Worm (Caenorhabditis elegans) whole organism, early embryonic: ENCODE data around the gene Y47D3A.14.

ENCODE experiments used
- B0310.2 ChIP-seq: sonication (generic microtip); optimal IDR thresholded peaks from 2 replicates; lab custom pipeline; 2016; ENCODE audit warnings: mild to moderate bottlenecking, missing genetic modification characterization, missing compliant biosample characterization
- F13C5.2 ChIP-seq: sonication (generic microtip); optimal IDR thresholded peaks from 2 replicates; lab custom pipeline; 2017; ENCODE audit warnings: mild to moderate bottlenecking, missing genetic modification characterization, inconsistent platforms, missing compliant biosample characterization
- aly-1 ChIP-seq: sonication (generic microtip); optimal IDR thresholded peaks from 2 replicates; lab custom pipeline; 2016; ENCODE audit warnings: missing genetic modification characterization, missing compliant biosample characterization
- ama-1 ChIP-seq: fragments of 150-350 bp; optimal IDR thresholded peaks from 2 replicates; lab custom pipeline; 2014
- ceh-13 ChIP-seq: fragments of 200-800 bp; sonication (Bioruptor generic); optimal IDR thresholded peaks from 2 replicates; lab custom pipeline; 2018; ENCODE audit warnings: mild to moderate bottlenecking, missing genetic modification characterization, missing compliant biosample characterization
- ets-7 ChIP-seq: sonication (generic microtip); optimal IDR thresholded peaks from 2 replicates; lab custom pipeline; 2016; ENCODE audit warnings: missing genotype, missing genetic modification characterization, missing compliant biosample characterization
- flt-1 ChIP-seq: fragments of 200-800 bp; sonication (Bioruptor generic); IDR thresholded peaks from 2 replicates; pipeline ENCODE4 v1.3.6; 2022; ENCODE audit warnings: missing genetic modification characterization, missing compliant biosample characterization
- hmbx-1 ChIP-seq: sonication (generic microtip); optimal IDR thresholded peaks from 2 replicates; lab custom pipeline; 2016; ENCODE audit warnings: mild to moderate bottlenecking, missing genetic modification characterization, missing compliant biosample characterization
- pes-1 ChIP-seq: fragments of 200-800 bp; sonication (Bioruptor generic); IDR thresholded peaks from 2 replicates; pipeline ENCODE4 v1.3.6; 2022; ENCODE audit warnings: missing genetic modification reagents, missing genetic modification characterization, missing compliant biosample characterization
- scrt-1 ChIP-seq: fragments of 200-800 bp; sonication (Bioruptor generic); IDR thresholded peaks from 2 replicates; pipeline ENCODE4 v1.3.6; 2022; ENCODE audit warnings: missing genetic modification characterization, missing compliant biosample characterization
- tbx-11 ChIP-seq: fragments of 200-800 bp; sonication (Bioruptor generic); IDR thresholded peaks from 2 replicates; pipeline ENCODE4 v1.3.6; 2022; ENCODE audit warnings: missing genetic modification characterization, missing compliant biosample characterization
- tra-4 ChIP-seq: sonication (generic microtip); optimal IDR thresholded peaks from 2 replicates; lab custom pipeline; 2017; ENCODE audit warnings: missing genetic modification characterization, missing compliant biosample characterization

ce11 chrIII:11202992-11203391 lies 33.7 kb downstream of the Y47D3A.14 start:
- TF ChIP-seq ama-1 (lab: Kevin White, UChicago) (no peak), scrt-1 (GFP tag; lab: Robert Waterston, UW) (no peak), tbx-11 (GFP tag; lab: Robert Waterston, UW) (no peak), flt-1 (GFP tag; lab: Robert Waterston, UW) (no peak), B0310.2 (no peak), ceh-13 (GFP tag; lab: Kevin White, UChicago) (no peak), aly-1 (tag; lab: Kevin White, UChicago) (no peak), hmbx-1 (tag; lab: Kevin White, UChicago) (no peak), F13C5.2 (tag; lab: Kevin White, UChicago) (no peak), ets-7 (tag; lab: Kevin White, UChicago) (no peak), tra-4 (no peak), pes-1 (GFP tag; lab: Robert Waterston, UW) (peak; percentile 9; the same call in 1 of the 2 replicates)
